Fruit fly (Drosophila melanogaster) whole organism, prepupa: ENCODE results near the gene trbd.

Experiments used
- CG15336 ChIP-seq: fragments of 200-800 bp; sonication (Bioruptor generic); IDR thresholded peaks from 2 replicates; pipeline ENCODE4 v1.3.6; 2022; ENCODE audit warnings: missing biosample characterization, missing genetic modification characterization
- CG16779 ChIP-seq: fragments of 200-800 bp; sonication (Bioruptor generic); optimal IDR thresholded peaks from 3 replicates; lab custom pipeline; 2017; ENCODE audit warnings: missing biosample characterization, mild to moderate bottlenecking, missing genetic modification characterization
- CG32006 ChIP-seq: fragments of 200-800 bp; sonication (Bioruptor generic); optimal IDR thresholded peaks from 3 replicates; lab custom pipeline; 2017; ENCODE audit warnings: missing biosample characterization, mild to moderate bottlenecking, missing genetic modification characterization
- Hr38 ChIP-seq: sonication (Bioruptor generic); optimal IDR thresholded peaks from 2 replicates; lab custom pipeline; 2016; ENCODE audit warnings: missing biosample characterization, missing genetic modification characterization
- dac ChIP-seq: fragments of 200-800 bp; sonication (Bioruptor generic); optimal IDR thresholded peaks from 2 replicates; lab custom pipeline; 2017; ENCODE audit warnings: missing biosample characterization, mild to moderate bottlenecking, missing genetic modification characterization
- spab ChIP-seq: fragments of 200-800 bp; sonication (Bioruptor generic); optimal IDR thresholded peaks from 2 replicates; lab custom pipeline; 2017; ENCODE audit warnings: missing biosample characterization, mild to moderate bottlenecking, missing genetic modification characterization, missing genetic modification reagents
- svp ChIP-seq: fragments of 200-800 bp; sonication (Bioruptor generic); peaks from one replicate; lab custom pipeline; 2016; ENCODE audit warnings: missing biosample characterization, missing genetic modification characterization
- vri ChIP-seq: fragments of 200-800 bp; sonication (Bioruptor generic); optimal IDR thresholded peaks from 3 replicates; lab custom pipeline; 2016; ENCODE audit warnings: missing biosample characterization, mild to moderate bottlenecking, missing genetic modification characterization

dm6 chr3R:9747272-9747874 lies 36.5 kb upstream of the trbd start, which contains the start of gene CG12948:
- TF ChIP-seq CG32006 (GFP tag; lab: Kevin White, UChicago) (no peak), CG15336 (GFP tag; lab: Robert Waterston, UW) (no peak; the same call in 1 of the 2 replicates), spab (GFP tag; lab: Kevin White, UChicago) (no peak), dac (GFP tag; lab: Kevin White, UChicago) (no peak), svp (GFP tag; lab: Kevin White, UChicago) (no peak), CG16779 (no peak), Hr38 (GFP tag; lab: Kevin White, UChicago) (no peak), vri (GFP tag; lab: Kevin White, UChicago) (no peak)
